Worm (Caenorhabditis elegans): ENCODE results near the gene srw-51.

Gene srw-51

DNA sequence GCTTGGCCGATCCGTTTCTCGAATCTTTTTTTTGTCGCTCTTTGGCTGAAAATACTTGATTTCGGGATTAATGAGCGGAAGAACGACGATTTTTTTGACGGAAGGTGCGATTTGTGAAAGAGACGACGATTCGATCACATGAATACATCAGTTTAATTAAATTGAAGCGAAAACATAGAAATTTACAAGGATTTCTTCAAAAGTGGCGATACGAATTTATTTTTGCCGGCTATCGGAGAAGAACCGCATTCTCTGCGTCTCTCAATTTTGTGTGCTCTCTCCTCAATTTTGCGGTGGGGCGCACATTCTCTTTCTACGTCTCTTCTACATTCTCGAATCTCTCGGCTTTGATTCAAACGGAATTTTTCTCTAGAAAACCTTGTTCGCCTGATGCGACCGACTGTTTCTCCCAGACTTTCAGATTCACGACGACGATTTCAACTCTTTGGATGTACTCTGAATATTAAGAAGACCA lies 15.3 kb downstream of the srw-51 start, which contains the start of gene F40D4.17:
TSS of gene F40D4.17 (minus strand) at position 51 of the 475 bp plus-strand sequence.
- TF ChIP-seq blmp-1 (tag; optimal IDR thresholded peaks at IDR 0.05) (no peak), drap-1 (GFP tag; optimal IDR thresholded peaks at IDR 0.05) (no peak), mep-1 (tag; optimal IDR thresholded peaks at IDR 0.05) (no peak), lin-13 (tag; optimal IDR thresholded peaks at IDR 0.05) (no peak), sptf-1 (tag; optimal IDR thresholded peaks at IDR 0.05) (no peak), elt-1 (tag; optimal IDR thresholded peaks at IDR 0.05; ENCODE audit: borderline replicate concordance, insufficient read depth) (no peak), M03D4.4 (tag; optimal IDR thresholded peaks at IDR 0.05) (no peak), nhr-2 (tag; optimal IDR thresholded peaks at IDR 0.05) (no peak), unc-120 (tag; optimal IDR thresholded peaks at IDR 0.05; ENCODE audit: poor library complexity, severe bottlenecking) (no peak), mab-5 (tag; optimal IDR thresholded peaks at IDR 0.05) (no peak), nhr-12 (tag; optimal IDR thresholded peaks at IDR 0.05) (no peak)

DNA sequence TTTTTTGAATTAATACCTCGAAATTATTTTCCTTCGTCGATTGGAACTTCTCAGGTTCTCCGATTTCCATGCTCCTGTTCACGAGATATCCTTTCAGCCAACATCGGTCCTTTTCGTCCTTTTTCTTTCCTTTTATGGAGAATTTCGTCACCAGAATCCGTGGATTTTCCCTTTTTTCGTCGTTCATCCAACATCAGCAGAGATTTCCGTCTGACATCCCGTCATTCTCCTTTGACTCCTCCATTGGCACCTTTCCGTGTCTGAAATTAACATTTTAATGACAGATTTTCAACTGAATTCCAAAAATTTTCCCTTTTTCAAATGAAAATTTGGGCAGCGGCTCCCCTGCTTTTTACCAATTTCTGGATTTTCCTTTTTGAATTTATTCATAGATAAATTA lies 15.8 kb downstream of the srw-51 start:
- no peak for TF ChIP-seq flh-1 (GFP tag; optimal IDR thresholded peaks at IDR 0.05)
- TF ChIP-seq drap-1 (GFP tag; optimal IDR thresholded peaks at IDR 0.05): no peak
- TF ChIP-seq lsy-2 (tag; optimal IDR thresholded peaks at IDR 0.05): no peak
- no peak for TF ChIP-seq unc-120 (tag; optimal IDR thresholded peaks at IDR 0.05; ENCODE audit: poor library complexity, severe bottlenecking)
- TF ChIP-seq pha-4 (tag; optimal IDR thresholded peaks at IDR 0.05): no peak

DNA sequence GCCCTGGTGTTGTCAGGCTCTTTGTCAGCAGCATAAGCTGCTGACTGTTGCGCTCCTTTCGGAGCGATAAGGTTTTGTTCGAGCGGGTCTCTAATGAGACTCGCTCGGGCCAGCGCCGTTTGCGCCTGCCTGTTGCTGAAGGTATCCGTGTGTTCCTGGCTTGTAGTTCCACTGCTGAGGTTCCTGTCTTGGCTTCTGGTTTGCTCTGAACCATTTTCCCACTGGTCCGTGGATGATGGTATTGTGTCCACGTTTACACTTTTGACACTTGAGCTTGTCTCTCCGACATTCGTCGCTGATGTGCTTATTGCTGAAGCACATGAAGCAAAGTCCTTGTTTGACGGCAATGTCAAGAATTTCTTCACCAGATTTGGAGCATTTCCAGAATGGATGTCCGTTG lies 19.4 kb downstream of the srw-51 start:
- TF ChIP-seq hlh-1 (tag; optimal IDR thresholded peaks at IDR 0.05): no peak
- TF ChIP-seq sptf-1 (tag; optimal IDR thresholded peaks at IDR 0.05): no peak
- no peak for TF ChIP-seq snpc-4 (tag; optimal IDR thresholded peaks at IDR 0.05)
- no peak for TF ChIP-seq lin-13 (tag; optimal IDR thresholded peaks at IDR 0.05)
- no peak for TF ChIP-seq M03D4.4 (tag; optimal IDR thresholded peaks at IDR 0.05)
- TF ChIP-seq lsy-2 (tag; optimal IDR thresholded peaks at IDR 0.05): no peak
- no peak for TF ChIP-seq ceh-43 (GFP tag; optimal IDR thresholded peaks at IDR 0.05)
- no peak for TF ChIP-seq mls-2 (tag; optimal IDR thresholded peaks at IDR 0.05)
- TF ChIP-seq lin-32 (GFP tag; optimal IDR thresholded peaks at IDR 0.05): no peak
- TF ChIP-seq nhr-2 (tag; optimal IDR thresholded peaks at IDR 0.05): no peak
